Worm (Caenorhabditis elegans): ENCODE measurements around the gene F36H1.11.

The F36H1.11 gene

DNA sequence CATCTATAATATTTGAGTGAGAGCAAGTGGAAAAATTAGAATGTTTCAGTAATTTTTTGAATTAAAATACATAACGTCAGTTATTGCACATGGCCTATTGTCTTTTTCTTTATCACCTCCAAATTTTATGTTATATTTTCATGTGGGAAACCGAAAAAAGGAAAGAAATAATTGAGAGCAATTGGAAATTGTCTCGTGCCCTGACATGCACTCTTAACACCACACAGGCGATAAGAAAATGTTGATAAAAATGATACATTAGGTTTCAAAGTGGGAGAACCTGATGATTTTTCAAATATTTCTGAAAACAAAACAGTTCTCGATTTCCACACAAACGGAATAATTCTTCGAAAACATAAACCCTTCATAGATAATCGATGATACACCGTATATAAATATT, 33.1 kb upstream of the F36H1.11 start, which contains the start of gene F13H10.3:
Gene F13H10.3, minus strand, starts transcription at position 73 of the 400 bp plus-strand sequence.
- TF ChIP-seq med-1 (GFP tag; optimal IDR thresholded peaks at IDR 0.05; ENCODE audit: insufficient read depth) (no peak), tab-1 (GFP tag; IDR thresholded peaks at IDR 0.05) (no peak), ref-1 (GFP tag; conservative IDR thresholded peaks at IDR 0.05) (no peak), cog-1 (tag; optimal IDR thresholded peaks at IDR 0.05) (no peak), klf-2 (GFP tag; conservative IDR thresholded peaks at IDR 0.05) (no peak), flt-1 (GFP tag; IDR thresholded peaks at IDR 0.05) (no peak)

ce11 chrIV:11019962-11020550, 28.9 kb upstream of the F36H1.11 start, which contains the start of gene F13H10.8:
TSS of gene F13H10.8 (plus strand) at chrIV:11020517.
- no peak for TF ChIP-seq flt-1 (GFP tag; IDR thresholded peaks at IDR 0.05)

DNA sequence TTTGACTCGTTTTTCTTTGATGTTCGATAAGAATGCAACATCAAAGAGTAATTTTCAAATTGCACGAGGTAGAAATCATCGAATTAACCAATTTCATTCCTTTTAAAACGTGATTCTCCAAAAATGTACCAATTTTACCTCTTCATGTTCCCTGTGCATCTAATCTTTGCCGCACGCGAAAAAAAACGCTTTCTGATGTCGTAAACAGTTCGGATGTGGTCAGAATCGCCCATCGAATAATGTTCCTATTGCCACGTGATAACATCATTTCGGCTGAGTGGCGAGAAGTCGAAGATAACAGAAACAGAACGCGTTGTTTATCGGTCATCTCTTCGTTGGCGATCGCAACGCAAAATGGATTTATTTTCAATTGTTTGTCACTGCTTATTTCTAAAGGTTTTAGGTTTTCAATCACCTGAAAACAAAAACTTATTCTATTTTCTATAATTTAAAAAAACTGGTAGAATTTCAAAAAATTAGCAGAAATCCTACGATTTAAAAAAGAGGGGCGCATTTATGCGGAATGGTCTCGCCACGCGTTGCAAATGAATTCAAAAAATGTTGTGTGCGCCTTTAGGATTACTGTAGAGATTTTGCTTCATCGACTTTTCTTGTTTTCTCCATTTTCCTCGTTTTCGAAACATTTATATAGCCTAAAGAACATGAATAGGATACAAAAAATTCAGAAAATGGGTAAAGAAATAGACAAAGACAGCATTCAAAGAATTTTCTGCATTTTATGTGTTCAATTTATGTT, 27.3 kb upstream of the F36H1.11 start, which contains the start of gene mogs-1:
Gene mogs-1, minus strand, starts transcription at position 417 of the 757 bp plus-strand sequence.
- TF ChIP-seq med-1 (GFP tag; optimal IDR thresholded peaks at IDR 0.05; ENCODE audit: insufficient read depth), result no peak
- no peak for TF ChIP-seq T22C8.4 (GFP tag; IDR thresholded peaks at IDR 0.05)
- no peak for TF ChIP-seq cog-1 (tag; optimal IDR thresholded peaks at IDR 0.05)
- TF ChIP-seq ztf-23 (GFP tag; IDR thresholded peaks at IDR 0.05), result no peak
- TF ChIP-seq klf-2 (GFP tag; conservative IDR thresholded peaks at IDR 0.05), result no peak

- TF ChIP-seq med-1 (GFP tag; optimal IDR thresholded peaks at IDR 0.05; ENCODE audit: insufficient read depth) (no peak), cog-1 (tag; optimal IDR thresholded peaks at IDR 0.05) (no peak), ref-1 (GFP tag; conservative IDR thresholded peaks at IDR 0.05) (no peak), tab-1 (GFP tag; IDR thresholded peaks at IDR 0.05) (no peak)
Measured at ce11 chrIV:11022303-11022702, 26.7 kb upstream of the F36H1.11 start, which contains the start of gene alh-3. TSS of gene alh-3 (plus strand) at chrIV:11022603.

- TF ChIP-seq ztf-23 (GFP tag; IDR thresholded peaks at IDR 0.05) (peak; percentile 97), klf-2 (GFP tag; conservative IDR thresholded peaks at IDR 0.05) (peak; percentile 97), ztf-29 (GFP tag; IDR thresholded peaks at IDR 0.05) (peak; percentile 97), med-1 (GFP tag; optimal IDR thresholded peaks at IDR 0.05; ENCODE audit: insufficient read depth) (peak; percentile 94), cog-1 (tag; optimal IDR thresholded peaks at IDR 0.05) (peak; percentile 99), T22C8.4 (GFP tag; IDR thresholded peaks at IDR 0.05) (peak; percentile 96), tab-1 (GFP tag; IDR thresholded peaks at IDR 0.05) (peak; percentile 100), flt-1 (GFP tag; IDR thresholded peaks at IDR 0.05) (peak; percentile 99), ref-1 (GFP tag; conservative IDR thresholded peaks at IDR 0.05) (peak; percentile 99)
Measured at ce11 chrIV:11025941-11026340, 23.0 kb upstream of the F36H1.11 start.

DNA sequence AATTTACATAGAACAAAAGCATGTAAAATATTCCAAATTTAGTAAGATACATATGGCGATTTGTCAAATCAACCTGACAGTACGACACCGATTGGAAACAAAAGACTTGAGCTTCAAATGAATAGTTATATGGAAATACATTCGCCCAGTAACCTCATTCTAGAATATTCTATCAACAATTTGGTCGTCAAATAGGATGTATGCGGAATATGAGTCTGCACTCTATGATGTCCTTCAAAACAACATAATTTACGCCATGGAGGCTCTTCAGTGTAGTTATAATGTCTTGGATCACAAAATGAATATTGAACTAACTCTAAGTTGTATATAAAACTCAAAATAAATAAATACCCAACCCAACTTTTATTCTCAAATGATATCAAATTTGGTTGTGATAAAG, 22.3 kb upstream of the F36H1.11 start:
- TF ChIP-seq ztf-29 (GFP tag; IDR thresholded peaks at IDR 0.05) (no peak), T22C8.4 (GFP tag; IDR thresholded peaks at IDR 0.05) (0 out of 2 replicates have a peak, but pooled peaks have one; percentile 11)

DNA sequence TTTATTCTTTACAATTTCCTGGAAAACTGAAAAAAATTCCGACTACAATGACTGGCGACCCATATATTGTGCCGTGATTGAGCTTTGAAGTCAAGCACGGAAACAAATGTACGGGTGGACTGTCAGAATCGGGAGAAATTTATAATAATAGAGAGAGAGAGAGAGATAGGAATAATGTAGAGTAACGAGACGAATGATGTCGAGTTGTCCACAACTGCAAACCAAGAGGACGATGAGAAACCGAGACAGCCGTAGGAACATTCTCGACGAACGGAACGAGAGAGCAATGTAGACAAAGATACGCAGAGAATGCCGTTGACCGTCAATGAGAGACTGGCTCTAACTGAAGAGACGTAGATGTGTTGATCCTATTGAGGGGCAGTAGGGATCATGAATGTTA, 21.4 kb upstream of the F36H1.11 start:
- TF ChIP-seq flt-1 (GFP tag; IDR thresholded peaks at IDR 0.05) (peak; percentile 76; the same call in 1 of the 2 replicates), med-1 (GFP tag; optimal IDR thresholded peaks at IDR 0.05; ENCODE audit: insufficient read depth) (no peak), cog-1 (tag; optimal IDR thresholded peaks at IDR 0.05) (peak; percentile 76)

DNA sequence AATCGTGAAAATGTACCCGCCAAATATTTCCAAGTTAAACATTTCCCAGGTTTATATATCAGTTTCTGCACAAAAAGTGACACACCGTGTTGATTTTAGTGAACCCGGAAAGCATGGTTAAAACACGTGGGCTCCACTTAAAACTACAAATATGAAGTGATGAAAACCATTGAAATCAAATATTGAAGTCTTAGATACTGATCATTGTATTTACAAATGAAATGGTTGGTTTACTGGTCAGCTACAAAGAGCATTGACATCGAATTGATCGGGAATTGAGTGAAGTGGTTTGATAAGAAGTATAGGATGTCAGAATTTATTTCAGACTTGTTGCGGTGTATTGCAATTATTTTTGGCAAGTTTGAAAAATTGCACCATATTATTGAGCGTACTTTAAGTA, 19.6 kb upstream of the F36H1.11 start, which contains the start of gene hrg-5:
Gene hrg-5, minus strand, starts transcription at position 17 of the 400 bp plus-strand sequence.
- no peak for TF ChIP-seq ztf-29 (GFP tag; IDR thresholded peaks at IDR 0.05)
- TF ChIP-seq tab-1 (GFP tag; IDR thresholded peaks at IDR 0.05), result no peak
- no peak for TF ChIP-seq ref-1 (GFP tag; conservative IDR thresholded peaks at IDR 0.05)
- no peak for TF ChIP-seq flt-1 (GFP tag; IDR thresholded peaks at IDR 0.05)
- no peak for TF ChIP-seq med-1 (GFP tag; optimal IDR thresholded peaks at IDR 0.05; ENCODE audit: insufficient read depth)
- no peak for TF ChIP-seq cog-1 (tag; optimal IDR thresholded peaks at IDR 0.05)
- TF ChIP-seq ztf-23 (GFP tag; IDR thresholded peaks at IDR 0.05), result no peak
- TF ChIP-seq T22C8.4 (GFP tag; IDR thresholded peaks at IDR 0.05), result no peak
- no peak for TF ChIP-seq klf-2 (GFP tag; conservative IDR thresholded peaks at IDR 0.05)

ce11 chrIV:11030117-11030516, 18.9 kb upstream of the F36H1.11 start:
- TF ChIP-seq klf-2 (GFP tag; conservative IDR thresholded peaks at IDR 0.05) (no peak), flt-1 (GFP tag; IDR thresholded peaks at IDR 0.05) (no peak)

ce11 chrIV:11030893-11031292, 18.1 kb upstream of the F36H1.11 start, which contains the start of gene hrg-4:
TSS of gene hrg-4 (minus strand) at chrIV:11030993.
- TF ChIP-seq T22C8.4 (GFP tag; IDR thresholded peaks at IDR 0.05), result no peak
- TF ChIP-seq flt-1 (GFP tag; IDR thresholded peaks at IDR 0.05), result no peak
- TF ChIP-seq tab-1 (GFP tag; IDR thresholded peaks at IDR 0.05), result no peak
- TF ChIP-seq med-1 (GFP tag; optimal IDR thresholded peaks at IDR 0.05; ENCODE audit: insufficient read depth), result no peak
- TF ChIP-seq cog-1 (tag; optimal IDR thresholded peaks at IDR 0.05), result no peak
- no peak for TF ChIP-seq ztf-23 (GFP tag; IDR thresholded peaks at IDR 0.05)
- TF ChIP-seq ref-1 (GFP tag; conservative IDR thresholded peaks at IDR 0.05), result no peak
- no peak for TF ChIP-seq ztf-29 (GFP tag; IDR thresholded peaks at IDR 0.05)
- TF ChIP-seq klf-2 (GFP tag; conservative IDR thresholded peaks at IDR 0.05), result no peak

Data from whole organism, midembryonic.